Fruit fly (Drosophila melanogaster): ENCODE data around the gene mtgo.

The mtgo gene

DNA sequence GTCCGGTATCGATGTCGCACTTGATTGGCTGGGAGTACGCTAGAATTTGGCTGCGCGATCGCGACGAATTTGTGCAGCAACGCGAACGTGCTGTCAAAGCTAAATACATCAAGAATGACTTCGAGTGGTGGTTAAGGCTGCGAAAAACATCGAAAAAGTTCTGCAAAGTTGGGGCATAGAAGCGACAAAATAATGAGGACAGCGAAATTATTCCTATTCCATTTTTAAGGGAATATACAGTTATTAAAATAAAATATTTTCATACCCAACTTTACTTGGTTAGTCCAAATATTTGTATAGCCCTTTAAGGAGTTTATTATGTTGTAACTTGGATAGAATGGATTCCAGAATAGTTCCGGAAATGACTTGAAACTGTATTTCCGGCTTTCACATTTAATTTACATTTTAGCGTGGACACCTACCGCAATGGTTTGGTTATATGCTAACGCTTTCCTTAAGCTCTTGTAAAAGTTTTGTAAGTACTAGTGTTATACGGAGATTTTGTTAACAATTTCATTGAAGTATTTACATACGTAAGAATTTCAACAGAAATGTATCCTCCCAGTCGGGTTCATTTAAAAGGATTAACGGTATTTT, 1.7 kb upstream of the mtgo start (continued):
- TF ChIP-seq Bgb (GFP tag; IDR thresholded peaks at IDR 0.05; ENCODE audit: partially characterized antibody) (no peak), peb (GFP tag; IDR thresholded peaks at IDR 0.05) (no peak), chn (GFP tag; optimal IDR thresholded peaks at IDR 0.05) (peak; percentile 41), CG2889 (GFP tag; IDR thresholded peaks at IDR 0.05) (no peak), CG43689 (GFP tag; IDR thresholded peaks at IDR 0.05) (no peak), ara (GFP tag; IDR thresholded peaks at IDR 0.05) (no peak), CG10979 (tag; optimal IDR thresholded peaks at IDR 0.05) (peak; percentile 65), mam (GFP tag; optimal IDR thresholded peaks at IDR 0.05) (peak; percentile 50), NC2β (GFP tag; optimal IDR thresholded peaks at IDR 0.05) (peak; percentile 77), yki (optimal IDR thresholded peaks at IDR 0.05) (no peak), CG10654 (GFP tag; optimal IDR thresholded peaks at IDR 0.05) (peak; percentile 74), HLH4C (GFP tag; IDR thresholded peaks at IDR 0.05; ENCODE audit: partially characterized antibody) (no peak), br (optimal IDR thresholded peaks at IDR 0.05) (no peak), CG9932 (GFP tag; IDR thresholded peaks at IDR 0.05) (no peak), dm (GFP tag; optimal IDR thresholded peaks at IDR 0.05) (peak; percentile 53), CG7556 (GFP tag; optimal IDR thresholded peaks at IDR 0.05) (peak; percentile 62), CG10366 (GFP tag; IDR thresholded peaks at IDR 0.05) (peak; percentile 52), NFAT (GFP tag; IDR thresholded peaks at IDR 0.05) (peak; percentile 45; the same call in 1 of the 2 replicates), CG9437 (GFP tag; optimal IDR thresholded peaks at IDR 0.05) (peak; percentile 92), mirr (GFP tag; optimal IDR thresholded peaks at IDR 0.05) (peak; percentile 86), trh (GFP tag; optimal IDR thresholded peaks at IDR 0.05) (peak; percentile 38), h (optimal IDR thresholded peaks at IDR 0.05) (no peak), Ssrp (tag; optimal IDR thresholded peaks at IDR 0.05) (peak; percentile 64), CG18262 (tag; optimal IDR thresholded peaks at IDR 0.05) (peak; percentile 62), pb (GFP tag; optimal IDR thresholded peaks at IDR 0.05) (peak; percentile 9), croc (GFP tag; conservative IDR thresholded peaks at IDR 0.05) (no peak), Meics (GFP tag; optimal IDR thresholded peaks at IDR 0.05) (peak; percentile 92), CG5180 (GFP tag; optimal IDR thresholded peaks at IDR 0.05) (peak; percentile 68), Ada2b (GFP tag; IDR thresholded peaks at IDR 0.05) (no peak), inv (GFP tag; IDR thresholded peaks at IDR 0.05; ENCODE audit: partially characterized antibody) (no peak), Hand (GFP tag; optimal IDR thresholded peaks at IDR 0.05) (peak; percentile 69), Asciz (GFP tag; optimal IDR thresholded peaks at IDR 0.05) (peak; percentile 90), CG7928 (GFP tag; optimal IDR thresholded peaks at IDR 0.05) (peak; percentile 47), CG33213 (GFP tag; optimal IDR thresholded peaks at IDR 0.05) (no peak), CG12299 (tag; optimal IDR thresholded peaks at IDR 0.05) (peak; percentile 65), p53 (GFP tag; optimal IDR thresholded peaks at IDR 0.05) (peak; percentile 81), CG4360 (GFP tag; IDR thresholded peaks at IDR 0.05) (no peak), ash1 (GFP tag; optimal IDR thresholded peaks at IDR 0.05) (peak; percentile 89), Atf6 (GFP tag; IDR thresholded peaks at IDR 0.05) (peak; percentile 68), gsb (GFP tag; IDR thresholded peaks at IDR 0.05) (0 out of 2 replicates have a peak, but pooled peaks have one; percentile 7), esg (GFP tag; conservative IDR thresholded peaks at IDR 0.05) (no peak; the same call in 1 of the 2 replicates), abd-A (tag; optimal IDR thresholded peaks at IDR 0.05) (peak; percentile 46), TFAM (GFP tag; optimal IDR thresholded peaks at IDR 0.05) (no peak), CG12942 (GFP tag; optimal IDR thresholded peaks at IDR 0.05) (peak; percentile 32), Rx (GFP tag; IDR thresholded peaks at IDR 0.05) (peak; percentile 58; the same call in 1 of the 2 replicates), Ets97D (GFP tag; optimal IDR thresholded peaks at IDR 0.05) (peak; percentile 95), CG11085 (GFP tag; IDR thresholded peaks at IDR 0.05) (0 out of 2 replicates have a peak, but pooled peaks have one; percentile 11), HmgZ (tag; optimal IDR thresholded peaks at IDR 0.05) (peak; percentile 89), jigr1 (GFP tag; IDR thresholded peaks at IDR 0.05) (no peak), grn (GFP tag; optimal IDR thresholded peaks at IDR 0.05) (no peak), CG34376 (GFP tag; optimal IDR thresholded peaks at IDR 0.05) (peak; percentile 92), stwl (tag; optimal IDR thresholded peaks at IDR 0.05) (peak; percentile 91)

All from whole organism, embryonic.